Worm (Caenorhabditis elegans) whole organism, L1 larva: ENCODE measurements around the gene gst-30.

Experiments used
- C34B4.2 ChIP-seq: sonication (generic microtip); optimal IDR thresholded peaks from 2 replicates; lab custom pipeline; 2017; ENCODE audit warnings: mild to moderate bottlenecking, missing genetic modification characterization, missing compliant biosample characterization
- Y116A8C.19 ChIP-seq: sonication (generic microtip); optimal IDR thresholded peaks from 2 replicates; lab custom pipeline; 2016; ENCODE audit warnings: missing compliant biosample characterization, missing genetic modification characterization, borderline replicate concordance
- aha-1 ChIP-seq: fragments of 150-350 bp; optimal IDR thresholded peaks from 2 replicates; lab custom pipeline; 2014; ENCODE audit warnings: missing biosample characterization, missing genetic modification characterization
- alr-1 ChIP-seq: fragments of 200-800 bp; sonication (Bioruptor generic); optimal IDR thresholded peaks from 2 replicates; lab custom pipeline; 2018; ENCODE audit warnings: borderline replicate concordance, mild to moderate bottlenecking, missing genetic modification characterization, missing compliant biosample characterization
- blmp-1 ChIP-seq: fragments of 150-350 bp; optimal IDR thresholded peaks from 2 replicates; lab custom pipeline; 2014; ENCODE audit warnings: missing biosample characterization, missing genetic modification characterization
- ceh-8 ChIP-seq: fragments of 200-800 bp; sonication (Bioruptor generic); optimal IDR thresholded peaks from 2 replicates; lab custom pipeline; 2018; ENCODE audit warnings: mild to moderate bottlenecking, missing genetic modification characterization, moderate library complexity, missing compliant biosample characterization
- efl-1 ChIP-seq, 4 experiments: fragments of 150-350 bp; optimal IDR thresholded peaks in 3 of 4; peaks in 1 of 4; 1 replicate in 1 of 4; 2 replicates in 3 of 4; lab custom pipeline; 2014; ENCODE audit warnings: missing biosample characterization in 2 of 4, missing genetic modification characterization in 2 of 4, missing genetic modification reagents in 2 of 4
- efl-3 ChIP-seq: fragments of 200-800 bp; sonication (Bioruptor generic); optimal IDR thresholded peaks from 2 replicates; lab custom pipeline; 2018; ENCODE audit warnings: mild to moderate bottlenecking, missing genetic modification characterization, missing compliant biosample characterization
- egl-27 ChIP-seq, 2 experiments: fragments of 150-350 bp in 1 of 2; sonication (generic microtip); optimal IDR thresholded peaks; 3 replicates each; lab custom pipeline; 2017 to 2018; ENCODE audit warnings: missing biosample characterization in 2 of 2, missing genetic modification characterization in 2 of 2, missing genetic modification reagents in 2 of 2
- fos-1 ChIP-seq: fragments of 150-350 bp; optimal IDR thresholded peaks from 2 replicates; lab custom pipeline; 2014; ENCODE audit warnings: missing biosample characterization, missing genetic modification characterization
- grh-1 ChIP-seq: fragments of 200-800 bp; sonication (Bioruptor generic); IDR thresholded peaks from 2 replicates; pipeline ENCODE4 v1.3.6; 2022; ENCODE audit warnings: missing genetic modification reagents, missing genetic modification characterization, missing compliant biosample characterization
- irx-1 ChIP-seq: sonication (generic microtip); optimal IDR thresholded peaks from 2 replicates; lab custom pipeline; 2016; ENCODE audit warnings: missing genetic modification characterization, missing compliant biosample characterization
- lin-13 ChIP-seq: fragments of 150-350 bp; optimal IDR thresholded peaks from 2 replicates; lab custom pipeline; 2014; ENCODE audit warnings: missing biosample characterization, missing genetic modification reagents, missing genetic modification characterization
- lin-14 ChIP-seq: fragments of 200-800 bp; sonication (Bioruptor generic); optimal IDR thresholded peaks from 2 replicates; lab custom pipeline; 2018; ENCODE audit warnings: mild to moderate bottlenecking, missing genetic modification characterization, moderate library complexity, missing compliant biosample characterization
- lin-39 ChIP-seq: fragments of 150-350 bp; optimal IDR thresholded peaks from 2 replicates; lab custom pipeline; 2014; ENCODE audit warnings: missing biosample characterization, missing genetic modification reagents, missing genetic modification characterization
- lsy-2 ChIP-seq, 2 experiments: fragments of 150-350 bp; optimal IDR thresholded peaks; 2 replicates each; lab custom pipeline; 2014; ENCODE audit warnings: missing biosample characterization in 2 of 2, missing genetic modification characterization in 2 of 2
- mdl-1 ChIP-seq, 2 experiments: fragments of 150-350 bp; optimal IDR thresholded peaks; 2 replicates each; lab custom pipeline; 2014 to 2017; ENCODE audit warnings: missing biosample characterization in 2 of 2, missing genetic modification characterization in 2 of 2, inconsistent platforms in 1 of 2
- nhr-11 ChIP-seq: fragments of 150-350 bp; optimal IDR thresholded peaks from 2 replicates; lab custom pipeline; 2014; ENCODE audit warnings: missing biosample characterization, missing genetic modification characterization
- nhr-19 ChIP-seq: fragments of 200-800 bp; sonication (Bioruptor generic); conservative IDR thresholded peaks from 2 replicates; pipeline ENCODE4 v1.3.6; 2022; ENCODE audit warnings: missing genetic modification characterization, missing compliant biosample characterization
- nhr-20 ChIP-seq: sonication (generic microtip); optimal IDR thresholded peaks from 2 replicates; lab custom pipeline; 2016; ENCODE audit warnings: mild to moderate bottlenecking, missing genetic modification characterization, missing compliant biosample characterization
- nhr-47 ChIP-seq: sonication (generic microtip); optimal IDR thresholded peaks from 2 replicates; lab custom pipeline; 2016; ENCODE audit warnings: mild to moderate bottlenecking, missing genetic modification characterization, moderate library complexity, missing compliant biosample characterization
- nhr-84 ChIP-seq: sonication (generic microtip); optimal IDR thresholded peaks from 2 replicates; lab custom pipeline; 2017; ENCODE audit warnings: missing biosample characterization, missing genetic modification characterization
- nhr-85 ChIP-seq: sonication (generic microtip); peaks from one replicate; lab custom pipeline; 2016; ENCODE audit warnings: missing genetic modification characterization, inconsistent platforms, missing compliant biosample characterization
- pag-3 ChIP-seq: sonication (generic microtip); optimal IDR thresholded peaks from 2 replicates; lab custom pipeline; 2017; ENCODE audit warnings: missing genetic modification characterization, mild to moderate bottlenecking, missing compliant biosample characterization, antibody characterized with exemption, borderline replicate concordance; ENCODE audit not compliant: insufficient read depth
- rnt-1 ChIP-seq: sonication (generic microtip); optimal IDR thresholded peaks from 2 replicates; lab custom pipeline; 2016; ENCODE audit warnings: mild to moderate bottlenecking, missing genetic modification characterization, moderate library complexity, missing compliant biosample characterization
- skn-1 ChIP-seq: fragments of 150-350 bp; optimal IDR thresholded peaks from 2 replicates; lab custom pipeline; 2014; ENCODE audit warnings: missing biosample characterization, missing genetic modification characterization
- snpc-4 ChIP-seq: fragments of 150-350 bp; optimal IDR thresholded peaks from 2 replicates; lab custom pipeline; 2014; ENCODE audit warnings: missing biosample characterization, missing genetic modification characterization
- snu-23 ChIP-seq: sonication (generic microtip); optimal IDR thresholded peaks from 2 replicates; lab custom pipeline; 2016; ENCODE audit warnings: missing genetic modification characterization, missing compliant biosample characterization
- sptf-1 ChIP-seq: fragments of 150-350 bp; optimal IDR thresholded peaks from 2 replicates; lab custom pipeline; 2014; ENCODE audit warnings: missing biosample characterization, missing genetic modification characterization
- tbx-2 ChIP-seq: sonication (generic microtip); optimal IDR thresholded peaks from 2 replicates; lab custom pipeline; 2016; ENCODE audit warnings: missing genetic modification characterization, missing compliant biosample characterization
- vab-15 ChIP-seq: sonication (generic microtip); optimal IDR thresholded peaks from 2 replicates; lab custom pipeline; 2017; ENCODE audit warnings: missing genotype, mild to moderate bottlenecking, missing genetic modification characterization, missing compliant biosample characterization
- zag-1 ChIP-seq: fragments of 150-350 bp; optimal IDR thresholded peaks from 2 replicates; lab custom pipeline; 2014; ENCODE audit warnings: missing biosample characterization, missing genetic modification characterization
- ztf-11 ChIP-seq, 2 experiments: sonication (generic microtip); optimal IDR thresholded peaks; 2 replicates each; lab custom pipeline; 2016 to 2017; ENCODE audit warnings: missing genetic modification characterization in 2 of 2, missing biosample characterization in 1 of 2, missing compliant biosample characterization in 1 of 2

Gene gst-30

DNA sequence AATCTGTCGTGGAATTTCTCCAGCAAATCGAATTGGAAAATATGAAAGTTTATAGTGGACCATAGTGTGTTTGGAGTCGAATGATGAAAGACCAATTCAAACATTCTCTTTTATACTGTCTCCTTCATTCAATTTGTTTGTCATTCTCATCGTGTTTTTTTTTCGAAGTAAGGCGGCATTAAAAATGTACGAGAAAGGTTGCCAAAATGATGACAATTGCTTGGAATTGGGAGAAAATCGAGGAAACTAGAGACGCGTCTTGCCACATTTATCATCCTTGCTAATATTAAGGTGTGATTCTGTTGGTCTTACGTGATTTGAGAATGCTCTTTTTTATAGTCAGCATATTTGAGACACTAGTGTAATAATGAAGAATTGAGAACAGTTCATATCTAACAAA is at the start of gene gst-30:
Gene gst-30 (minus strand): TSS at position 101 of the 400 bp plus-strand sequence.
- TF ChIP-seq efl-3 (GFP tag; lab: Kevin White, UChicago) (no peak), skn-1 (tag; lab: Kevin White, UChicago) (peak; percentile 35)

- no peak for TF ChIP-seq rnt-1
- no peak for TF ChIP-seq efl-1 (optimal IDR thresholded peaks at IDR 0.05; lab: Kevin White, UChicago)
- peak in 1 of 2 experiments; percentile 29 for TF ChIP-seq efl-1 (GFP tag; optimal IDR thresholded peaks at IDR 0.05 in 1 of 2; lab: Kevin White, UChicago)
Observed at ce11 chrII:4984151-4984550, 49.3 kb upstream of the gst-30 start.

DNA sequence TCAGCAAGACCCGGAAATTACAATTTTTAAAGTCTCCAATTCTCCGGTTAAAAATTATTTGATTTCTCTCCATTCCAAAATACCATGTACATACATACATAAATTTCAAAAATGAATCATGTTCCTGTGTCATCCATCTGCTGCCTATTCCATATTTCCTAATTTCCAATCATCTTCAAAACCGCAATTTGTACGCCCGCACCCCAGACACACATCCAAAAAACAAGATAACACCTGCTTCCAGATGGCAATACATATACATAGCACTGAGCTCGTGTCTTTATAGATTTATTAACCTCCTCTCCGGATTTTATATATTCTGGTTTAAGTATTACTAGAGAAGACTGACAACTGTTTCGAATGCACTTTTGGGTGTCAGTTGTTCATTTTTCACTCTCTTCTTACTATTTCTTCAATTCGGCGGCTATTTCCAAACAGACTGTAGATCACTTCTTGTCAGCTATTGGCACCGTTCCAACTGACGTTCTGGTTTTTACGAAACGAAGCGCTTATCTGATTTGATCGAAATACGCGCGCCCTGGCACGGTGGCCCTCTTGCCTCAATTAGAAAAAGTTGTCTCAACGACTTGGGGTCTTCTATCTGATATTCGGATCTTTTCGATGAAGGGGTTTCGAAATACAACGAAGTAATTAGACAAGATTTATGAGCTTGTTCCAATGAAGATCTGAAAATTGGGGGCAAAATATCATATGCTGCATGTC is 47.0 kb upstream of the gst-30 start:
- TF ChIP-seq nhr-85 (tag; lab: Kevin White, UChicago) (peak; percentile 66), blmp-1 (tag; lab: Kevin White, UChicago) (peak; percentile 11), lin-14 (peak; percentile 14), ztf-11 (tag; optimal IDR thresholded peaks at IDR 0.05; lab: Kevin White, UChicago) (peak in 1 of 2 experiments; percentile 87), ceh-8 (GFP tag; lab: Kevin White, UChicago) (no peak), tbx-2 (tag; lab: Kevin White, UChicago) (peak; percentile 58), efl-1 (optimal IDR thresholded peaks at IDR 0.05; lab: Kevin White, UChicago) (no peak), efl-1 (GFP tag; optimal IDR thresholded peaks at IDR 0.05 in 1 of 2; lab: Kevin White, UChicago) (peak in 1 of 2 experiments; percentile 64), sptf-1 (tag; lab: Kevin White, UChicago) (no peak), alr-1 (no peak)

- TF ChIP-seq vab-15 (no peak), efl-3 (GFP tag; lab: Kevin White, UChicago) (no peak), egl-27 (tag; optimal IDR thresholded peaks at IDR 0.05; lab: Kevin White, UChicago) (no peak), nhr-20 (tag; lab: Kevin White, UChicago) (no peak), irx-1 (no peak), nhr-11 (tag; lab: Kevin White, UChicago) (no peak), lsy-2 (tag; optimal IDR thresholded peaks at IDR 0.05; lab: Kevin White, UChicago) (no peak), C34B4.2 (tag; lab: Kevin White, UChicago) (no peak)
- TF ChIP-seq, all 84 proteins: peak for 0
Observed at ce11 chrII:4975311-4975710, 40.5 kb upstream of the gst-30 start.

ce11 chrII:4974448-4974951 is 39.6 kb upstream of the gst-30 start:
- TF ChIP-seq snpc-4 (no peak), grh-1 (GFP tag; lab: Robert Waterston, UW) (no peak), lin-39 (tag; lab: Kevin White, UChicago) (no peak), nhr-20 (tag; lab: Kevin White, UChicago) (no peak), nhr-84 (tag; lab: Kevin White, UChicago) (no peak), zag-1 (tag; lab: Kevin White, UChicago) (no peak), ztf-11 (tag; optimal IDR thresholded peaks at IDR 0.05; lab: Kevin White, UChicago) (no peak), vab-15 (no peak), sptf-1 (tag; lab: Kevin White, UChicago) (no peak), aha-1 (tag; lab: Kevin White, UChicago) (no peak), snu-23 (GFP tag; lab: Kevin White, UChicago) (no peak), pag-3 (no peak), nhr-19 (no peak), nhr-47 (tag; lab: Kevin White, UChicago) (no peak), fos-1 (tag; lab: Kevin White, UChicago) (no peak), Y116A8C.19 (tag; lab: Kevin White, UChicago) (no peak), mdl-1 (tag; optimal IDR thresholded peaks at IDR 0.05; lab: Kevin White, UChicago) (no peak), lin-13 (GFP tag; lab: Kevin White, UChicago) (no peak)
